Worm (Caenorhabditis elegans): ENCODE measurements around the gene R01H2.8.

ce11 chrIII:7029105-7029504, 39.8 kb upstream of the R01H2.8 start, which contains the start of gene cyk-1:
- TF ChIP-seq unc-130 (tag; optimal IDR thresholded peaks at IDR 0.05) (no peak), ama-1 (optimal IDR thresholded peaks at IDR 0.05) (no peak), lin-13 (GFP tag; optimal IDR thresholded peaks at IDR 0.05) (no peak), zag-1 (tag; optimal IDR thresholded peaks at IDR 0.05) (no peak)
